Fruit fly (Drosophila melanogaster) whole organism, embryonic: ENCODE results near the gene Tsp97E.
A peak's percentile ranks its signal among the peaks of the same experiment; 100 is the strongest.

Experiments
- Adf1 ChIP-seq: fragments of 200-800 bp; sonication (Bioruptor generic); IDR thresholded peaks from 2 replicates; pipeline ENCODE4 v1.3.6; 2022; ENCODE audit warnings: missing biosample characterization, missing genetic modification characterization
- B-H2 ChIP-seq: fragments of 200-800 bp; sonication (Bioruptor generic); optimal IDR thresholded peaks from 2 replicates; lab custom pipeline; 2018; ENCODE audit warnings: missing biosample characterization, mild to moderate bottlenecking, missing genetic modification characterization
- CG10366 ChIP-seq: fragments of 200-800 bp; sonication (Bioruptor generic); IDR thresholded peaks from 2 replicates; pipeline ENCODE4 v1.3.6; 2022; ENCODE audit warnings: missing biosample characterization, missing genetic modification characterization
- CG10431 ChIP-seq: fragments of 200-800 bp; sonication (Bioruptor generic); optimal IDR thresholded peaks from 3 replicates; lab custom pipeline; 2018; ENCODE audit warnings: missing biosample characterization, mild to moderate bottlenecking, missing genetic modification characterization
- CG11695 ChIP-seq: fragments of 200-800 bp; sonication (Bioruptor generic); IDR thresholded peaks from 3 replicates; pipeline ENCODE4 v1.3.6; 2022; ENCODE audit warnings: missing biosample characterization, missing genetic modification characterization
- CG12659 ChIP-seq: fragments of 200-800 bp; sonication (Bioruptor generic); optimal IDR thresholded peaks from 3 replicates; lab custom pipeline; 2017; ENCODE audit warnings: mild to moderate bottlenecking, missing biosample characterization, missing genetic modification reagents, missing genetic modification characterization
- CG14710 ChIP-seq: fragments of 200-800 bp; sonication (Bioruptor generic); optimal IDR thresholded peaks from 3 replicates; lab custom pipeline; 2019; ENCODE audit warnings: missing biosample characterization, mild to moderate bottlenecking, missing genetic modification characterization, moderate library complexity
- CG15514 ChIP-seq: fragments of 200-800 bp; sonication (Bioruptor generic); optimal IDR thresholded peaks from 3 replicates; lab custom pipeline; 2017; ENCODE audit warnings: missing biosample characterization, missing genetic modification characterization, mild to moderate bottlenecking, moderate library complexity, missing genetic modification reagents
- CG15696 ChIP-seq: fragments of 200-800 bp; sonication (Bioruptor generic); optimal IDR thresholded peaks from 2 replicates; lab custom pipeline; 2019; ENCODE audit warnings: missing biosample characterization, mild to moderate bottlenecking, missing genetic modification characterization, moderate library complexity
- CG1603 ChIP-seq: fragments of 200-800 bp; sonication (Bioruptor generic); optimal IDR thresholded peaks from 2 replicates; lab custom pipeline; 2019; ENCODE audit warnings: missing biosample characterization, mild to moderate bottlenecking, missing genetic modification characterization, moderate library complexity
- CG2116 ChIP-seq: fragments of 200-800 bp; sonication (Bioruptor generic); optimal IDR thresholded peaks from 3 replicates; lab custom pipeline; 2018; ENCODE audit warnings: missing biosample characterization, mild to moderate bottlenecking, missing genetic modification characterization
- CG31365 ChIP-seq: fragments of 200-800 bp; sonication (Bioruptor generic); optimal IDR thresholded peaks from 2 replicates; lab custom pipeline; 2018; ENCODE audit warnings: missing biosample characterization, mild to moderate bottlenecking, missing genetic modification characterization
- CG3847 ChIP-seq: fragments of 200-800 bp; sonication (Bioruptor generic); IDR thresholded peaks from 2 replicates; pipeline ENCODE4 v1.3.6; 2022; ENCODE audit warnings: missing biosample characterization, missing genetic modification characterization
- CG4360 ChIP-seq: fragments of 200-800 bp; sonication (Bioruptor generic); IDR thresholded peaks from 2 replicates; pipeline ENCODE4 v1.3.6; 2022; ENCODE audit warnings: missing biosample characterization, missing genetic modification characterization
- CG5180 ChIP-seq: fragments of 200-800 bp; sonication (Bioruptor generic); optimal IDR thresholded peaks from 3 replicates; lab custom pipeline; 2017; ENCODE audit warnings: missing biosample characterization, missing genetic modification characterization, mild to moderate bottlenecking, moderate library complexity, missing genetic modification reagents
- CG6175 ChIP-seq: fragments of 200-800 bp; sonication (Bioruptor generic); IDR thresholded peaks from 3 replicates; pipeline ENCODE4 v1.3.6; 2022; ENCODE audit warnings: missing biosample characterization, missing genetic modification characterization
- CG7987 ChIP-seq: fragments of 200-800 bp; sonication (Bioruptor generic); optimal IDR thresholded peaks from 2 replicates; lab custom pipeline; 2018; ENCODE audit warnings: missing biosample characterization, mild to moderate bottlenecking, missing genetic modification characterization, moderate library complexity
- CG8290 ChIP-seq, 3 experiments: fragments of 200-800 bp; sonication (Bioruptor generic); optimal IDR thresholded peaks; 2 replicates each; lab custom pipeline; 2016 to 2019; ENCODE audit warnings: missing biosample characterization in 3 of 3, missing genetic modification characterization in 3 of 3, mild to moderate bottlenecking in 2 of 3, moderate library complexity in 1 of 3
- CG8388 ChIP-seq: fragments of 200-800 bp; sonication (Bioruptor generic); optimal IDR thresholded peaks from 2 replicates; lab custom pipeline; 2019; ENCODE audit warnings: missing biosample characterization, mild to moderate bottlenecking, missing genetic modification characterization, moderate library complexity
- CG9437 ChIP-seq: fragments of 200-800 bp; sonication (Bioruptor generic); optimal IDR thresholded peaks from 2 replicates; lab custom pipeline; 2018; ENCODE audit warnings: missing biosample characterization, mild to moderate bottlenecking, missing genetic modification characterization
- CG9932 ChIP-seq: fragments of 200-800 bp; sonication (Bioruptor generic); IDR thresholded peaks from 2 replicates; pipeline ENCODE4 v1.3.6; 2022; ENCODE audit warnings: missing biosample characterization, missing genetic modification characterization
- CoRest ChIP-seq: fragments of 200-800 bp; sonication (Bioruptor generic); optimal IDR thresholded peaks from 3 replicates; lab custom pipeline; 2018; ENCODE audit warnings: missing biosample characterization, mild to moderate bottlenecking, missing genetic modification characterization, moderate library complexity
- Dip3 ChIP-seq: fragments of 200-800 bp; sonication (Bioruptor generic); optimal IDR thresholded peaks from 3 replicates; lab custom pipeline; 2016; ENCODE audit warnings: missing biosample characterization, missing genetic modification characterization
- Dll ChIP-seq: fragments of 200-800 bp; sonication (Bioruptor generic); IDR thresholded peaks from 4 replicates; pipeline ENCODE4 v1.3.6; 2022; ENCODE audit warnings: missing biosample characterization, missing genetic modification characterization; ENCODE audit not compliant: partially characterized antibody
- Ets97D ChIP-seq: fragments of 200-800 bp; sonication (Bioruptor generic); optimal IDR thresholded peaks from 3 replicates; lab custom pipeline; 2016; ENCODE audit warnings: missing biosample characterization, missing genetic modification characterization
- Fer2 ChIP-seq: fragments of 200-800 bp; sonication (Bioruptor generic); optimal IDR thresholded peaks from 2 replicates; lab custom pipeline; 2018; ENCODE audit warnings: missing biosample characterization, mild to moderate bottlenecking, missing genetic modification characterization, moderate library complexity
- H2.0 ChIP-seq: fragments of 200-800 bp; sonication (Bioruptor generic); IDR thresholded peaks from 2 replicates; pipeline ENCODE4 v1.3.6; 2022; ENCODE audit warnings: missing biosample characterization, missing genetic modification characterization
- Hand ChIP-seq: fragments of 200-800 bp; sonication (Bioruptor generic); optimal IDR thresholded peaks from 2 replicates; lab custom pipeline; 2017; ENCODE audit warnings: mild to moderate bottlenecking, missing biosample characterization, missing genetic modification reagents, missing genetic modification characterization
- Lhr ChIP-seq: fragments of 200-800 bp; sonication (Bioruptor generic); optimal IDR thresholded peaks from 3 replicates; lab custom pipeline; 2017; ENCODE audit warnings: mild to moderate bottlenecking, missing biosample characterization, missing genetic modification reagents, missing genetic modification characterization
- Rfx ChIP-seq: fragments of 200-800 bp; sonication (Bioruptor generic); IDR thresholded peaks from 2 replicates; pipeline ENCODE4 v1.3.6; 2022; ENCODE audit warnings: missing biosample characterization, missing genetic modification characterization
- Sin3A ChIP-seq: fragments of >200 bp; optimal IDR thresholded peaks from 2 replicates; lab custom pipeline; 2018
- Sry-δ ChIP-seq: fragments of 200-800 bp; sonication (Bioruptor generic); optimal IDR thresholded peaks from 2 replicates; lab custom pipeline; 2016; ENCODE audit warnings: missing biosample characterization, missing genetic modification characterization
- Usf ChIP-seq: fragments of 200-800 bp; sonication (Bioruptor generic); optimal IDR thresholded peaks from 2 replicates; lab custom pipeline; 2017; ENCODE audit warnings: missing genotype, missing biosample characterization, missing genetic modification characterization
- bab2 ChIP-seq: fragments of 200-800 bp; sonication (Bioruptor generic); optimal IDR thresholded peaks from 2 replicates; lab custom pipeline; 2016; ENCODE audit warnings: missing biosample characterization, missing genetic modification characterization
- cato ChIP-seq: fragments of 200-800 bp; sonication (Bioruptor generic); optimal IDR thresholded peaks from 2 replicates; lab custom pipeline; 2016; ENCODE audit warnings: missing biosample characterization, missing genetic modification characterization, borderline replicate concordance
- chif ChIP-seq, 2 experiments: fragments of 200-800 bp; sonication (Bioruptor generic); optimal IDR thresholded peaks; 3 replicates each; lab custom pipeline; 2016; ENCODE audit warnings: missing biosample characterization in 2 of 2, missing genetic modification characterization in 2 of 2
- ci ChIP-seq: fragments of 200-800 bp; sonication (Bioruptor generic); IDR thresholded peaks from 3 replicates; pipeline ENCODE4 v1.3.6; 2022; ENCODE audit warnings: missing biosample characterization, missing genetic modification characterization
- dm ChIP-seq: fragments of 200-800 bp; sonication (Bioruptor generic); optimal IDR thresholded peaks from 3 replicates; lab custom pipeline; 2016; ENCODE audit warnings: missing biosample characterization, missing genetic modification characterization
- gro ChIP-seq: fragments of 200-800 bp; sonication (Bioruptor generic); optimal IDR thresholded peaks from 2 replicates; lab custom pipeline; 2016; ENCODE audit warnings: missing biosample characterization, missing genetic modification characterization
- hb ChIP-seq: fragments of 200-800 bp; sonication (Bioruptor generic); IDR thresholded peaks from 3 replicates; pipeline ENCODE4 v1.3.6; 2022; ENCODE audit warnings: missing biosample characterization, missing genetic modification characterization; ENCODE audit not compliant: partially characterized antibody
- hth ChIP-seq: fragments of >200 bp; optimal IDR thresholded peaks from 2 replicates; lab custom pipeline; 2017; ENCODE audit warnings: inconsistent platforms
- lola ChIP-seq, 3 experiments: fragments of >200 bp in 2 of 3; fragments of 200-800 bp in 1 of 3; sonication (Bioruptor generic) in 1 of 3; optimal IDR thresholded peaks; 2 replicates each; lab custom pipeline; 2017 to 2019; ENCODE audit warnings: missing biosample characterization in 3 of 3, missing genetic modification characterization in 3 of 3, mild to moderate bottlenecking in 1 of 3, moderate library complexity in 1 of 3
- mirr ChIP-seq: fragments of 200-800 bp; sonication (Bioruptor generic); optimal IDR thresholded peaks from 3 replicates; lab custom pipeline; 2018; ENCODE audit warnings: missing biosample characterization, mild to moderate bottlenecking, missing genetic modification characterization
- nmo ChIP-seq: fragments of 200-800 bp; sonication (Bioruptor generic); optimal IDR thresholded peaks from 2 replicates; lab custom pipeline; 2018; ENCODE audit warnings: missing biosample characterization, mild to moderate bottlenecking, missing genetic modification characterization, moderate library complexity
- onecut ChIP-seq: fragments of 200-800 bp; sonication (Bioruptor generic); IDR thresholded peaks from 2 replicates; pipeline ENCODE4 v1.3.6; 2022; ENCODE audit warnings: missing biosample characterization, missing genetic modification characterization
- phol ChIP-seq: fragments of 200-800 bp; sonication (Bioruptor generic); optimal IDR thresholded peaks from 3 replicates; lab custom pipeline; 2018; ENCODE audit warnings: missing biosample characterization, mild to moderate bottlenecking, missing genetic modification characterization, moderate library complexity
- slbo ChIP-seq: fragments of 200-800 bp; sonication (Bioruptor generic); IDR thresholded peaks from 2 replicates; pipeline ENCODE4 v1.3.6; 2022; ENCODE audit warnings: missing biosample characterization, missing genetic modification characterization
- sug ChIP-seq: fragments of 200-800 bp; optimal IDR thresholded peaks from 2 replicates; lab custom pipeline; 2019; ENCODE audit warnings: missing biosample characterization, mild to moderate bottlenecking, missing genetic modification characterization, moderate library complexity
- trh ChIP-seq: fragments of 200-800 bp; sonication (Bioruptor generic); optimal IDR thresholded peaks from 2 replicates; lab custom pipeline; 2016; ENCODE audit warnings: missing biosample characterization, missing genetic modification characterization
- vfl ChIP-seq: fragments of 200-800 bp; sonication (Bioruptor generic); optimal IDR thresholded peaks from 2 replicates; lab custom pipeline; 2016; ENCODE audit warnings: missing biosample characterization, missing genetic modification characterization

Gene Tsp97E

dm6 chr3R:26915463-26915925, 49.1 kb downstream of the Tsp97E start, which contains the start of gene CG46339 (continued):
- no peak for TF ChIP-seq CG8290 (GFP tag; optimal IDR thresholded peaks at IDR 0.05; lab: Kevin White, UChicago)
- TF ChIP-seq CG8290 (tag; optimal IDR thresholded peaks at IDR 0.05; lab: Kevin White, UChicago), result peak in 1 of 2 experiments; percentile 87
- no peak for TF ChIP-seq trh
- peak; percentile 87 for TF ChIP-seq Hand (GFP tag; lab: Kevin White, UChicago)
- TF ChIP-seq Usf, result no peak
- TF ChIP-seq lola (GFP tag; optimal IDR thresholded peaks at IDR 0.05; lab: Kevin White, UChicago), result no peak
- TF ChIP-seq CG10366 (GFP tag; lab: Robert Waterston, UW), result no peak
- TF ChIP-seq CG31365 (tag; lab: Kevin White, UChicago), result peak; percentile 62
- TF ChIP-seq chif (GFP tag; optimal IDR thresholded peaks at IDR 0.05; lab: Kevin White, UChicago), result no peak
- TF ChIP-seq slbo (GFP tag; lab: Robert Waterston, UW), result 0 out of 2 replicates have a peak, but pooled peaks have one; percentile 27
- TF ChIP-seq H2.0 (GFP tag; lab: Robert Waterston, UW), result no peak
- peak; percentile 27 for TF ChIP-seq CG8388 (GFP tag; lab: Kevin White, UChicago)
- TF ChIP-seq CG9932, result peak; percentile 55; the same call in 1 of the 2 replicates
- TF ChIP-seq nmo, result no peak
- TF ChIP-seq bab2, result no peak
- TF ChIP-seq CG7987 (GFP tag; lab: Kevin White, UChicago), result peak; percentile 88
- peak; percentile 61 for TF ChIP-seq onecut
- no peak for TF ChIP-seq CoRest (tag; lab: Kevin White, UChicago)
- TF ChIP-seq CG15696 (tag; lab: Kevin White, UChicago), result no peak
- peak; percentile 63 for TF ChIP-seq Rfx
- TF ChIP-seq, all 482 proteins: peak for 219

dm6 chr3R:26912615-26913014, 52.0 kb downstream of the Tsp97E start, which contains the start of gene Ets97D:
TSS of gene Ets97D (minus strand) at chr3R:26912886.
- no peak for TF ChIP-seq hb (GFP tag; lab: Robert Waterston, UW)
- peak; percentile 15 for TF ChIP-seq sug (tag; lab: Kevin White, UChicago)
- peak; percentile 26 for TF ChIP-seq vfl
- TF ChIP-seq CG11695 (GFP tag; lab: Robert Waterston, UW), result no peak
- no peak for TF ChIP-seq Dip3 (GFP tag; lab: Kevin White, UChicago)
- no peak for TF ChIP-seq CG6175 (GFP tag; lab: Robert Waterston, UW)
- TF ChIP-seq Fer2 (tag; lab: Kevin White, UChicago), result no peak
- peak; percentile 42 for TF ChIP-seq Sin3A (lab: Kevin White, UChicago)
- peak; percentile 44 for TF ChIP-seq Lhr (GFP tag; lab: Kevin White, UChicago)
- peak; percentile 69 for TF ChIP-seq CG2116 (GFP tag; lab: Kevin White, UChicago)
- TF ChIP-seq phol (tag; lab: Kevin White, UChicago), result peak; percentile 12
- peak; percentile 65 for TF ChIP-seq CG3847 (GFP tag; lab: Robert Waterston, UW)
- no peak for TF ChIP-seq hth
- peak; percentile 63 for TF ChIP-seq CG14710 (tag; lab: Kevin White, UChicago)
- peak; percentile 43 for TF ChIP-seq CG12659 (GFP tag; lab: Kevin White, UChicago)
- TF ChIP-seq Ets97D (GFP tag; lab: Kevin White, UChicago), result peak; percentile 84
- TF ChIP-seq dm (GFP tag; lab: Kevin White, UChicago), result peak; percentile 79
- peak; percentile 52 for TF ChIP-seq CG5180
- peak; percentile 27 for TF ChIP-seq Sry-δ (GFP tag; lab: Kevin White, UChicago)
- 0 out of 2 replicates have a peak, but pooled peaks have one; percentile 9 for TF ChIP-seq CG4360 (GFP tag; lab: Robert Waterston, UW)
- TF ChIP-seq CG1603 (tag; lab: Kevin White, UChicago), result peak; percentile 83
- no peak for TF ChIP-seq CG9437
- TF ChIP-seq ci, result no peak
- peak; percentile 49 for TF ChIP-seq CG15514 (GFP tag; lab: Kevin White, UChicago)
- TF ChIP-seq gro (GFP tag; lab: Kevin White, UChicago), result peak; percentile 34
- TF ChIP-seq mirr (GFP tag; lab: Kevin White, UChicago), result no peak
- no peak for TF ChIP-seq cato (GFP tag; lab: Kevin White, UChicago)
- peak; percentile 43; the same call in 2 of the 4 replicates for TF ChIP-seq Dll (GFP tag; lab: Robert Waterston, UW)
- TF ChIP-seq B-H2 (GFP tag; lab: Kevin White, UChicago), result peak; percentile 25
- no peak for TF ChIP-seq CG10431 (GFP tag; lab: Kevin White, UChicago)
- no peak for TF ChIP-seq Adf1 (GFP tag; lab: Robert Waterston, UW)
